Worm (Caenorhabditis elegans) whole organism, L3 larva: ENCODE results near the gene T07E3.4.

ENCODE experiments used
- ama-1 ChIP-seq: fragments of 150-350 bp; optimal IDR thresholded peaks from 2 replicates; lab custom pipeline; 2018
- nhr-77 ChIP-seq: fragments of 150-350 bp; optimal IDR thresholded peaks from 2 replicates; lab custom pipeline; 2014; ENCODE audit warnings: missing biosample characterization, missing genetic modification characterization

- TF ChIP-seq nhr-77 (tag; lab: Kevin White, UChicago) (no peak), ama-1 (lab: Kevin White, UChicago) (no peak)
Observed at ce11 chrIII:6945747-6946146, 47.9 kb downstream of the T07E3.4 start, which contains the start of gene abu-13.
